Fruit fly (Drosophila melanogaster): Measurements from ENCODE around the gene Hira.

Gene Hira

dm6 chrX:7734131-7734930, 12.4 kb downstream of the Hira start, which contains the start of the genes Pdp and Rab39 (continued):
- TF ChIP-seq Bgb (GFP tag; IDR thresholded peaks at IDR 0.05; ENCODE audit: partially characterized antibody) (peak; percentile 89), da (GFP tag; optimal IDR thresholded peaks at IDR 0.05) (peak; percentile 8), CG7928 (GFP tag; optimal IDR thresholded peaks at IDR 0.05) (peak; percentile 30), Tbp (GFP tag; optimal IDR thresholded peaks at IDR 0.05) (no peak), Hr51 (GFP tag; optimal IDR thresholded peaks at IDR 0.05) (peak; percentile 66), CG11504 (tag; optimal IDR thresholded peaks at IDR 0.05) (peak; percentile 73), CG12219 (GFP tag; optimal IDR thresholded peaks at IDR 0.05) (peak; percentile 52), CG9215 (GFP tag; IDR thresholded peaks at IDR 0.05) (peak; percentile 88), slbo (GFP tag; IDR thresholded peaks at IDR 0.05) (peak; percentile 86), ase (GFP tag; IDR thresholded peaks at IDR 0.05) (peak; percentile 61), Dp (GFP tag; optimal IDR thresholded peaks at IDR 0.05) (peak; percentile 26), jigr1 (GFP tag; IDR thresholded peaks at IDR 0.05) (0 out of 3 replicates have a peak, but pooled peaks have one; percentile 28), CG11093 (GFP tag; IDR thresholded peaks at IDR 0.05) (peak; percentile 75; the same call in 2 of the 3 replicates), ssp (GFP tag; IDR thresholded peaks at IDR 0.05) (peak; percentile 61; the same call in 1 of the 2 replicates), CG11695 (GFP tag; IDR thresholded peaks at IDR 0.05) (peak; percentile 59; the same call in 1 of the 3 replicates), Dip3 (GFP tag; optimal IDR thresholded peaks at IDR 0.05) (peak; percentile 68), CG2678 (tag; optimal IDR thresholded peaks at IDR 0.05) (peak; percentile 82), tgo (GFP tag; IDR thresholded peaks at IDR 0.05) (peak; percentile 83), sim (GFP tag; IDR thresholded peaks at IDR 0.05) (peak; percentile 21; the same call in 1 of the 2 replicates), H2.0 (GFP tag; IDR thresholded peaks at IDR 0.05) (peak; percentile 58), corto (GFP tag; optimal IDR thresholded peaks at IDR 0.05) (peak; percentile 31), CG12236 (GFP tag; optimal IDR thresholded peaks at IDR 0.05) (no peak), Sin3A (optimal IDR thresholded peaks at IDR 0.05) (peak; percentile 82), CG34376 (GFP tag; optimal IDR thresholded peaks at IDR 0.05) (peak; percentile 70), chinmo (GFP tag; IDR thresholded peaks at IDR 0.05; ENCODE audit: partially characterized antibody) (0 out of 4 replicates have a peak, but pooled peaks have one; percentile 57), ERR (GFP tag; optimal IDR thresholded peaks at IDR 0.05) (peak; percentile 1), CG8290 (GFP tag; optimal IDR thresholded peaks at IDR 0.05) (peak; percentile 69), CG8290 (tag; optimal IDR thresholded peaks at IDR 0.05) (peak; percentile 31 to 39), sima (GFP tag; optimal IDR thresholded peaks at IDR 0.05) (no peak), pum (GFP tag; optimal IDR thresholded peaks at IDR 0.05) (peak; percentile 66), ATbp (GFP tag; optimal IDR thresholded peaks at IDR 0.05) (no peak), CG15601 (tag; optimal IDR thresholded peaks at IDR 0.05) (peak; percentile 68), CG7271 (tag; optimal IDR thresholded peaks at IDR 0.05) (peak; percentile 29), dm (GFP tag; optimal IDR thresholded peaks at IDR 0.05) (peak; percentile 42), ftz-f1 (GFP tag; optimal IDR thresholded peaks at IDR 0.05) (no peak), pros (GFP tag; optimal IDR thresholded peaks at IDR 0.05) (no peak), CG13894 (tag; optimal IDR thresholded peaks at IDR 0.05) (peak; percentile 67), CG6813 (GFP tag; optimal IDR thresholded peaks at IDR 0.05) (no peak), Dbx (GFP tag; IDR thresholded peaks at IDR 0.05) (peak; percentile 87), CG8388 (GFP tag; optimal IDR thresholded peaks at IDR 0.05) (peak; percentile 84), CG2199 (GFP tag; IDR thresholded peaks at IDR 0.05) (peak; percentile 26; the same call in 1 of the 3 replicates), CG14014 (GFP tag; IDR thresholded peaks at IDR 0.05) (peak; percentile 87), mld (GFP tag; IDR thresholded peaks at IDR 0.05; ENCODE audit: partially characterized antibody) (peak; percentile 80), Nf-YB (GFP tag; optimal IDR thresholded peaks at IDR 0.05) (peak; percentile 49), nerfin-1 (tag; optimal IDR thresholded peaks at IDR 0.05) (peak; percentile 55), Ravus (GFP tag; IDR thresholded peaks at IDR 0.05) (no peak), Hr78 (GFP tag; optimal IDR thresholded peaks at IDR 0.05) (no peak), PHDP (tag; optimal IDR thresholded peaks at IDR 0.05) (peak; percentile 72), CG16779 (GFP tag; IDR thresholded peaks at IDR 0.05) (no peak)
